Fruit fly (Drosophila melanogaster) whole organism, prepupa: ENCODE data around the gene Miga.

Experiments used
- CG7368 ChIP-seq: fragments of 200-800 bp; sonication (Bioruptor generic); optimal IDR thresholded peaks from 3 replicates; lab custom pipeline; 2016; ENCODE audit warnings: missing biosample characterization, missing genetic modification characterization
- CG8632 ChIP-seq: fragments of 200-800 bp; sonication (Bioruptor generic); optimal IDR thresholded peaks from 3 replicates; lab custom pipeline; 2016; ENCODE audit warnings: missing biosample characterization, missing genetic modification characterization
- Hr4 ChIP-seq: fragments of 200-800 bp; sonication (Bioruptor generic); optimal IDR thresholded peaks from 3 replicates; lab custom pipeline; 2016; ENCODE audit warnings: missing biosample characterization, missing genetic modification characterization
- achi ChIP-seq: fragments of 200-800 bp; sonication (Bioruptor generic); optimal IDR thresholded peaks from 3 replicates; lab custom pipeline; 2016; ENCODE audit warnings: missing biosample characterization, missing genetic modification characterization

- TF ChIP-seq Hr4 (GFP tag; lab: Kevin White, UChicago) (no peak), achi (no peak), CG8632 (no peak), CG7368 (no peak)
Measured at dm6 chrX:8461147-8461546, 23.5 kb upstream of the Miga start, which contains the start of gene Es2.
